Fruit fly (Drosophila melanogaster) whole organism, embryonic: ENCODE results near the gene Rad17.

Source experiments
- ATbp ChIP-seq: fragments of 200-800 bp; sonication (Bioruptor generic); optimal IDR thresholded peaks from 2 replicates; lab custom pipeline; 2017; ENCODE audit warnings: missing biosample characterization, mild to moderate bottlenecking, missing genetic modification characterization, missing genetic modification reagents
- Awh ChIP-seq: fragments of 200-800 bp; sonication (Bioruptor generic); IDR thresholded peaks from 2 replicates; pipeline ENCODE4, ENCODE4 v1.3.6; 2022; ENCODE audit warnings: missing biosample characterization, missing genetic modification characterization
- C15 ChIP-seq: fragments of 200-800 bp; sonication (Bioruptor generic); IDR thresholded peaks from 3 replicates; pipeline ENCODE4 v1.3.6; 2022; ENCODE audit warnings: missing biosample characterization, missing genetic modification characterization
- CG12155 ChIP-seq: fragments of 200-800 bp; sonication (Bioruptor generic); optimal IDR thresholded peaks from 3 replicates; lab custom pipeline; 2016; ENCODE audit warnings: missing biosample characterization, missing genetic modification characterization
- CG13287 ChIP-seq: fragments of 200-800 bp; sonication (Bioruptor generic); IDR thresholded peaks from 2 replicates; pipeline ENCODE4 v1.3.6; 2022; ENCODE audit warnings: missing biosample characterization, missing genetic modification characterization; ENCODE audit not compliant: partially characterized antibody
- CG14441 ChIP-seq: fragments of 200-800 bp; sonication (Bioruptor generic); IDR thresholded peaks from 2 replicates; pipeline ENCODE4 v1.3.6; 2022; ENCODE audit warnings: missing biosample characterization, missing genetic modification characterization
- CG2202 ChIP-seq: fragments of 200-800 bp; sonication (Bioruptor generic); optimal IDR thresholded peaks from 2 replicates; lab custom pipeline; 2018; ENCODE audit warnings: missing biosample characterization, mild to moderate bottlenecking, missing genetic modification characterization
- CG3065 ChIP-seq: fragments of 200-800 bp; sonication (Bioruptor generic); optimal IDR thresholded peaks from 2 replicates; lab custom pipeline; 2016; ENCODE audit warnings: missing biosample characterization, missing genetic modification characterization
- CG3847 ChIP-seq: fragments of 200-800 bp; sonication (Bioruptor generic); IDR thresholded peaks from 2 replicates; pipeline ENCODE4 v1.3.6; 2022; ENCODE audit warnings: missing biosample characterization, missing genetic modification characterization
- CG4424 ChIP-seq: fragments of 200-800 bp; sonication (Bioruptor generic); optimal IDR thresholded peaks from 3 replicates; lab custom pipeline; 2016; ENCODE audit warnings: missing biosample characterization, missing genetic modification characterization
- CG5245 ChIP-seq: fragments of 200-800 bp; sonication (Bioruptor generic); optimal IDR thresholded peaks from 3 replicates; lab custom pipeline; 2016; ENCODE audit warnings: missing biosample characterization, missing genetic modification characterization
- CG6654 ChIP-seq: fragments of 200-800 bp; sonication (Bioruptor generic); optimal IDR thresholded peaks from 2 replicates; lab custom pipeline; 2017; ENCODE audit warnings: missing biosample characterization, mild to moderate bottlenecking, missing genetic modification characterization
- CG8290 ChIP-seq, 3 experiments: fragments of 200-800 bp; sonication (Bioruptor generic); optimal IDR thresholded peaks; 2 replicates each; lab custom pipeline; 2016 to 2019; ENCODE audit warnings: missing biosample characterization in 3 of 3, missing genetic modification characterization in 3 of 3, mild to moderate bottlenecking in 2 of 3, moderate library complexity in 1 of 3
- Camta ChIP-seq: fragments of 200-800 bp; sonication (Bioruptor generic); optimal IDR thresholded peaks from 2 replicates; lab custom pipeline; 2016; ENCODE audit warnings: missing biosample characterization, missing genetic modification characterization
- CkIIα-i1 ChIP-seq: fragments of 200-800 bp; sonication (Bioruptor generic); IDR thresholded peaks from 2 replicates; pipeline ENCODE4 v1.3.6; 2022; ENCODE audit warnings: missing biosample characterization, missing genetic modification characterization
- Dip3 ChIP-seq: fragments of 200-800 bp; sonication (Bioruptor generic); optimal IDR thresholded peaks from 3 replicates; lab custom pipeline; 2016; ENCODE audit warnings: missing biosample characterization, missing genetic modification characterization
- H15 ChIP-seq: fragments of 200-800 bp; sonication (Bioruptor generic); IDR thresholded peaks from 3 replicates; pipeline ENCODE4 v1.3.6; 2022; ENCODE audit warnings: missing biosample characterization, missing genetic modification characterization
- HLH54F ChIP-seq: fragments of 200-800 bp; sonication (Bioruptor generic); optimal IDR thresholded peaks from 3 replicates; lab custom pipeline; 2016; ENCODE audit warnings: missing biosample characterization, missing genetic modification characterization
- Hmx ChIP-seq: fragments of 200-800 bp; sonication (Bioruptor generic); optimal IDR thresholded peaks from 2 replicates; lab custom pipeline; 2016; ENCODE audit warnings: missing biosample characterization, missing genetic modification characterization
- Lpt ChIP-seq: fragments of >200 bp; optimal IDR thresholded peaks from 2 replicates; lab custom pipeline; 2018; ENCODE audit warnings: missing biosample characterization, missing genetic modification characterization
- Nf-YA ChIP-seq: fragments of 200-800 bp; sonication (Bioruptor generic); IDR thresholded peaks from 2 replicates; pipeline ENCODE4 v1.3.6; 2022; ENCODE audit warnings: missing biosample characterization, missing genetic modification characterization
- Optix ChIP-seq: fragments of 200-800 bp; sonication (Bioruptor generic); IDR thresholded peaks from 3 replicates; pipeline ENCODE4 v1.3.6; 2022; ENCODE audit warnings: missing biosample characterization, missing genetic modification characterization
- Pdp1 ChIP-seq, 2 experiments: fragments of 200-800 bp; sonication (Bioruptor generic); optimal IDR thresholded peaks; 3 replicates each; lab custom pipeline; 2016; ENCODE audit warnings: missing biosample characterization in 2 of 2, missing genetic modification characterization in 2 of 2, mild to moderate bottlenecking in 1 of 2, moderate library complexity in 1 of 2
- Ptx1 ChIP-seq: fragments of 200-800 bp; sonication (Bioruptor generic); IDR thresholded peaks from 2 replicates; pipeline ENCODE4 v1.3.6; 2022; ENCODE audit warnings: missing biosample characterization, missing genetic modification characterization
- Six4 ChIP-seq: fragments of 200-800 bp; sonication (Bioruptor generic); optimal IDR thresholded peaks from 2 replicates; lab custom pipeline; 2016; ENCODE audit warnings: missing biosample characterization, missing genetic modification characterization
- Sry-β ChIP-seq: fragments of 200-800 bp; sonication (Bioruptor generic); optimal IDR thresholded peaks from 2 replicates; lab custom pipeline; 2018; ENCODE audit warnings: missing biosample characterization, mild to moderate bottlenecking, missing genetic modification characterization, moderate library complexity
- Taf1 ChIP-seq: fragments of 200-800 bp; sonication (Bioruptor generic); IDR thresholded peaks from 2 replicates; pipeline ENCODE4 v1.3.6; 2022; ENCODE audit warnings: missing biosample characterization, missing genetic modification characterization
- ab ChIP-seq: fragments of 200-800 bp; sonication (Bioruptor generic); optimal IDR thresholded peaks from 2 replicates; lab custom pipeline; 2016; ENCODE audit warnings: missing biosample characterization, missing genetic modification characterization
- btn ChIP-seq: fragments of 200-800 bp; sonication (Bioruptor generic); optimal IDR thresholded peaks from 2 replicates; lab custom pipeline; 2016; ENCODE audit warnings: missing biosample characterization, missing genetic modification characterization
- crc ChIP-seq: fragments of 200-800 bp; sonication (Bioruptor generic); optimal IDR thresholded peaks from 2 replicates; lab custom pipeline; 2016; ENCODE audit warnings: missing biosample characterization, missing genetic modification characterization
- croc ChIP-seq: fragments of 200-800 bp; sonication (Bioruptor generic); conservative IDR thresholded peaks from 3 replicates; pipeline ENCODE4 v1.3.6; 2022; ENCODE audit warnings: missing biosample characterization, missing genetic modification characterization
- disco-r ChIP-seq: fragments of 200-800 bp; sonication (Bioruptor generic); optimal IDR thresholded peaks from 2 replicates; lab custom pipeline; 2016; ENCODE audit warnings: missing biosample characterization, missing genetic modification characterization
- dm ChIP-seq: fragments of 200-800 bp; sonication (Bioruptor generic); optimal IDR thresholded peaks from 3 replicates; lab custom pipeline; 2016; ENCODE audit warnings: missing biosample characterization, missing genetic modification characterization
- gce ChIP-seq: fragments of 200-800 bp; sonication (Bioruptor generic); IDR thresholded peaks from 3 replicates; pipeline ENCODE4 v1.3.6; 2022; ENCODE audit warnings: missing biosample characterization, missing genetic modification characterization
- gcm2 ChIP-seq: fragments of 200-800 bp; sonication (Bioruptor generic); optimal IDR thresholded peaks from 2 replicates; lab custom pipeline; 2016; ENCODE audit warnings: missing biosample characterization, missing genetic modification characterization
- h ChIP-seq: fragments of >200 bp; optimal IDR thresholded peaks from 2 replicates; lab custom pipeline; 2017
- hbn ChIP-seq: fragments of 200-800 bp; sonication (Bioruptor generic); IDR thresholded peaks from 2 replicates; pipeline ENCODE4 v1.3.6; 2022; ENCODE audit warnings: missing biosample characterization, missing genetic modification characterization; ENCODE audit not compliant: partially characterized antibody
- inv ChIP-seq: fragments of 200-800 bp; sonication (Bioruptor generic); IDR thresholded peaks from 2 replicates; pipeline ENCODE4 v1.3.6; 2022; ENCODE audit warnings: missing biosample characterization, missing genetic modification characterization; ENCODE audit not compliant: partially characterized antibody
- jigr1 ChIP-seq: fragments of 200-800 bp; sonication (Bioruptor generic); IDR thresholded peaks from 3 replicates; pipeline ENCODE4 v1.3.6; 2022; ENCODE audit warnings: missing biosample characterization, missing genetic modification characterization
- klu ChIP-seq: fragments of 200-800 bp; sonication (Bioruptor generic); IDR thresholded peaks from 2 replicates; pipeline ENCODE4 v1.3.6; 2022; ENCODE audit warnings: missing biosample characterization, missing genetic modification characterization
- kni ChIP-seq: fragments of 200-800 bp; sonication (Bioruptor generic); optimal IDR thresholded peaks from 3 replicates; lab custom pipeline; 2017; ENCODE audit warnings: mild to moderate bottlenecking, missing biosample characterization, missing genetic modification reagents, missing genetic modification characterization
- lola ChIP-seq, 3 experiments: fragments of >200 bp in 2 of 3; fragments of 200-800 bp in 1 of 3; sonication (Bioruptor generic) in 1 of 3; optimal IDR thresholded peaks; 2 replicates each; lab custom pipeline; 2017 to 2019; ENCODE audit warnings: missing biosample characterization in 3 of 3, missing genetic modification characterization in 3 of 3, mild to moderate bottlenecking in 1 of 3, moderate library complexity in 1 of 3
- nerfin-2 ChIP-seq: fragments of 200-800 bp; sonication (Bioruptor generic); IDR thresholded peaks from 2 replicates; pipeline ENCODE4 v1.3.6; 2022; ENCODE audit warnings: missing biosample characterization, missing genetic modification characterization; ENCODE audit not compliant: partially characterized antibody
- pum ChIP-seq: fragments of 200-800 bp; sonication (Bioruptor generic); optimal IDR thresholded peaks from 2 replicates; lab custom pipeline; 2016; ENCODE audit warnings: missing biosample characterization, missing genetic modification characterization
- ranshi ChIP-seq: fragments of 200-800 bp; sonication (Bioruptor generic); IDR thresholded peaks from 2 replicates; pipeline ENCODE4 v1.3.6; 2022; ENCODE audit warnings: missing biosample characterization, missing genetic modification characterization
- sug ChIP-seq: fragments of 200-800 bp; optimal IDR thresholded peaks from 2 replicates; lab custom pipeline; 2019; ENCODE audit warnings: missing biosample characterization, mild to moderate bottlenecking, missing genetic modification characterization, moderate library complexity
- tll ChIP-seq, 2 experiments: fragments of 200-800 bp in 1 of 2; fragments of >200 bp in 1 of 2; sonication (Bioruptor generic) in 1 of 2; optimal IDR thresholded peaks; 2 replicates each; lab custom pipeline; 2017 to 2019; ENCODE audit warnings: missing biosample characterization in 2 of 2, missing genetic modification characterization in 2 of 2, mild to moderate bottlenecking in 1 of 2, moderate library complexity in 1 of 2
- trh ChIP-seq: fragments of 200-800 bp; sonication (Bioruptor generic); optimal IDR thresholded peaks from 2 replicates; lab custom pipeline; 2016; ENCODE audit warnings: missing biosample characterization, missing genetic modification characterization
- wek ChIP-seq: fragments of 200-800 bp; sonication (Bioruptor generic); optimal IDR thresholded peaks from 3 replicates; lab custom pipeline; 2018; ENCODE audit warnings: missing biosample characterization, mild to moderate bottlenecking, missing genetic modification characterization, moderate library complexity

Rad17 gene

DNA sequence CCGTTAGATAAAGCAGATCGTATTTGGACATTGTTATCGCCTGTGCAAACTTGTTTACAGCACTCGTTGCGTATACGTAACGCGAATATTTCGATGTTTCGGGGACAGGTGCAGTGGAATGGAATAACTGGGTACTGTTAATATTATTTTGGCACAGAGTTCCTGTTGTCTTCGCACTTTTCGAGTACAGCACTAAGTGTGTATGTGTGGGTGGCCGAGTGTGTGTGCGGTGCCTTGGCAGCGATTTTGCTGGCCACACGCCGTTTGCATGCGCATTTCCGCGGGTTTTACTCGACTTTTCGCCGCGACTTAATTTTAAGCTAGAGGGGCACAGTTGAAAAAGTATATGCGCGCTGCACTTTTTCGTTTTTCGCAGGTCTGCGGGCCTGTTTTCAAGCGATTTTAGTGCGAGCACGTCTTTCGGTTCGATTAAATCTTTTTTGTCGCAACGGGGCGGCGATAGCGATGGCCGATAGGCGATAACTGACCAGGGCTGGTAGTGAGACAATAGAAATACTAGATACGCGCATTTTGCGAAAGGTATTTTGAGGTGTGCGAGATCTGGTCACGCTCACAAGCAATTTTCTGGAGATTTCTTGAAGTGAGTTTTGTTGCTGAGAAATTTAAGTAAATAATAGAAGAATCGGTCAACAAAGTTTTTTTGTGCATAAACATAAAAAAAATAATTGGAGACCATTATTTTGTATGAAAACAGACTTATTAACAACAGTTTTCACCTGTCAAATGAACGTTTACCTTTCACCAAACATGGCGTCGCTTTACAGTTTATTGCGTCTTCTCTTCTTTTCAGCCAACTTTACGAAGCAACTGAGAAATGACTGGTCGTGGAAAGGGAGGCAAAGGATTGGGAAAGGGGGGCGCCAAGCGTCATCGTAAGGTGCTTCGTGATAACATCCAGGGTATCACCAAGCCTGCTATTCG is 37.5 kb downstream of the Rad17 start, which contains the start of the genes put and His4r (continued):
- TF ChIP-seq btn (GFP tag; lab: Kevin White, UChicago) (no peak), tll (GFP tag; optimal IDR thresholded peaks at IDR 0.05; lab: Kevin White, UChicago) (peak in 1 of 2 experiments; percentile 4), Hmx (GFP tag; lab: Kevin White, UChicago) (no peak), CG12155 (GFP tag; lab: Kevin White, UChicago) (no peak), C15 (GFP tag; lab: Robert Waterston, UW) (no peak), sug (tag; lab: Kevin White, UChicago) (peak; percentile 3), Nf-YA (GFP tag; lab: Robert Waterston, UW) (no peak), Sry-β (GFP tag; lab: Kevin White, UChicago) (no peak), pum (GFP tag; lab: Kevin White, UChicago) (no peak), H15 (GFP tag; lab: Robert Waterston, UW) (no peak), CG8290 (GFP tag; optimal IDR thresholded peaks at IDR 0.05; lab: Kevin White, UChicago) (no peak), CG8290 (tag; optimal IDR thresholded peaks at IDR 0.05; lab: Kevin White, UChicago) (no peak), Camta (GFP tag; lab: Kevin White, UChicago) (no peak), kni (GFP tag; lab: Kevin White, UChicago) (no peak), klu (GFP tag; lab: Robert Waterston, UW) (no peak; the same call in 1 of the 2 replicates), nerfin-2 (GFP tag; lab: Robert Waterston, UW) (peak; percentile 20; the same call in 1 of the 2 replicates), HLH54F (GFP tag; lab: Kevin White, UChicago) (no peak), jigr1 (GFP tag; lab: Robert Waterston, UW) (no peak), inv (peak; percentile 44; the same call in 1 of the 2 replicates), ATbp (no peak), h (lab: Kevin White, UChicago) (no peak), lola (GFP tag; optimal IDR thresholded peaks at IDR 0.05; lab: Kevin White, UChicago) (no peak), Taf1 (GFP tag; lab: Robert Waterston, UW) (no peak), CG13287 (peak; percentile 64), CkIIα-i1 (GFP tag; lab: Robert Waterston, UW) (no peak), disco-r (no peak), hbn (GFP tag; lab: Robert Waterston, UW) (peak; percentile 55), dm (GFP tag; lab: Kevin White, UChicago) (peak; percentile 37), Awh (no peak), CG4424 (GFP tag; lab: Kevin White, UChicago) (peak; percentile 11), gce (no peak), Ptx1 (no peak), croc (GFP tag; lab: Robert Waterston, UW) (no peak), ab (GFP tag; lab: Kevin White, UChicago) (no peak), Six4 (no peak), CG5245 (GFP tag; lab: Kevin White, UChicago) (no peak), ranshi (GFP tag; lab: Robert Waterston, UW) (no peak), wek (GFP tag; lab: Kevin White, UChicago) (no peak), Lpt (no peak), CG6654 (GFP tag; lab: Kevin White, UChicago) (no peak), CG3847 (GFP tag; lab: Robert Waterston, UW) (peak; percentile 52; the same call in 1 of the 2 replicates), Dip3 (GFP tag; lab: Kevin White, UChicago) (no peak), trh (no peak), crc (GFP tag; lab: Kevin White, UChicago) (no peak), Pdp1 (GFP tag; optimal IDR thresholded peaks at IDR 0.05; lab: Kevin White, UChicago) (peak in 1 of 2 experiments; percentile 26), gcm2 (GFP tag; lab: Kevin White, UChicago) (no peak), CG3065 (GFP tag; lab: Kevin White, UChicago) (no peak), Optix (GFP tag; lab: Robert Waterston, UW) (no peak), CG2202 (peak; percentile 14), CG14441 (no peak)
